Fruit fly (Drosophila melanogaster) whole organism, embryonic: ENCODE measurements around the gene frj.

Experiments
- CG10147 ChIP-seq: fragments of 200-800 bp; sonication (Bioruptor generic); optimal IDR thresholded peaks from 2 replicates; lab custom pipeline; 2019; ENCODE audit warnings: missing biosample characterization, mild to moderate bottlenecking, missing genetic modification characterization, moderate library complexity
- CG10565 ChIP-seq: fragments of 200-800 bp; sonication (Bioruptor generic); optimal IDR thresholded peaks from 3 replicates; lab custom pipeline; 2016; ENCODE audit warnings: missing biosample characterization, mild to moderate bottlenecking, missing genetic modification characterization
- CG10654 ChIP-seq: fragments of 200-800 bp; sonication (Bioruptor generic); optimal IDR thresholded peaks from 2 replicates; lab custom pipeline; 2016; ENCODE audit warnings: missing biosample characterization, missing genetic modification characterization
- CG10959 ChIP-seq: fragments of 200-800 bp; sonication (Bioruptor generic); IDR thresholded peaks from 2 replicates; pipeline ENCODE4 v1.3.6; 2022; ENCODE audit warnings: missing biosample characterization, missing genetic modification characterization
- CG11560 ChIP-seq: fragments of 200-800 bp; sonication (Bioruptor generic); IDR thresholded peaks from 3 replicates; pipeline ENCODE4 v1.3.6; 2022; ENCODE audit warnings: missing biosample characterization, missing genetic modification characterization
- CG11696 ChIP-seq: fragments of 200-800 bp; sonication (Bioruptor generic); IDR thresholded peaks from 2 replicates; pipeline ENCODE4 v1.3.6; 2022; ENCODE audit warnings: missing biosample characterization, missing genetic modification characterization
- CG12219 ChIP-seq: fragments of 200-800 bp; sonication (Bioruptor generic); optimal IDR thresholded peaks from 3 replicates; lab custom pipeline; 2018; ENCODE audit warnings: missing biosample characterization, mild to moderate bottlenecking, missing genetic modification characterization
- CG1233 ChIP-seq: fragments of 200-800 bp; sonication (Bioruptor generic); optimal IDR thresholded peaks from 4 replicates; lab custom pipeline; 2018; ENCODE audit warnings: missing biosample characterization, mild to moderate bottlenecking, missing genetic modification characterization
- CG14014 ChIP-seq: fragments of 200-800 bp; sonication (Bioruptor generic); IDR thresholded peaks from 2 replicates; pipeline ENCODE4 v1.3.6; 2022; ENCODE audit warnings: missing biosample characterization, missing genetic modification characterization
- CG2199 ChIP-seq: fragments of 200-800 bp; sonication (Bioruptor generic); IDR thresholded peaks from 3 replicates; pipeline ENCODE4 v1.3.6; 2022; ENCODE audit warnings: missing biosample characterization, missing genetic modification characterization
- CG31224 ChIP-seq: fragments of 200-800 bp; sonication (Bioruptor generic); IDR thresholded peaks from 2 replicates; pipeline ENCODE4 v1.3.6; 2022; ENCODE audit warnings: missing biosample characterization, missing genetic modification characterization
- CG31365 ChIP-seq: fragments of 200-800 bp; sonication (Bioruptor generic); optimal IDR thresholded peaks from 2 replicates; lab custom pipeline; 2018; ENCODE audit warnings: missing biosample characterization, mild to moderate bottlenecking, missing genetic modification characterization
- CG32767 ChIP-seq: fragments of 200-800 bp; sonication (Bioruptor generic); IDR thresholded peaks from 2 replicates; pipeline ENCODE4 v1.3.6; 2022; ENCODE audit warnings: missing biosample characterization, missing genetic modification characterization
- CG33213 ChIP-seq: fragments of 200-800 bp; sonication (Bioruptor generic); optimal IDR thresholded peaks from 3 replicates; lab custom pipeline; 2016; ENCODE audit warnings: missing biosample characterization, missing genetic modification characterization
- CG3726 ChIP-seq: fragments of 200-800 bp; sonication (Bioruptor generic); IDR thresholded peaks from 3 replicates; pipeline ENCODE4, ENCODE4 v1.3.6; 2022; ENCODE audit warnings: missing biosample characterization, missing genetic modification characterization
- CG43689 ChIP-seq: fragments of 200-800 bp; sonication (Bioruptor generic); IDR thresholded peaks from 2 replicates; pipeline ENCODE4 v1.3.6; 2022; ENCODE audit warnings: missing biosample characterization, missing genetic modification characterization
- CG7963 ChIP-seq: fragments of 200-800 bp; sonication (Bioruptor generic); IDR thresholded peaks from 3 replicates; pipeline ENCODE4 v1.3.6; 2022; ENCODE audit warnings: missing biosample characterization, missing genetic modification characterization; ENCODE audit not compliant: partially characterized antibody
- Deaf1 ChIP-seq: fragments of 200-800 bp; optimal IDR thresholded peaks from 3 replicates; lab custom pipeline; 2019; ENCODE audit warnings: missing biosample characterization, mild to moderate bottlenecking, missing genetic modification characterization, moderate library complexity
- Doc2 ChIP-seq: fragments of 200-800 bp; sonication (Bioruptor generic); IDR thresholded peaks from 2 replicates; pipeline ENCODE4 v1.3.6; 2022; ENCODE audit warnings: missing biosample characterization, missing genetic modification characterization
- E2f1 ChIP-seq: fragments of 200-800 bp; sonication (Bioruptor generic); IDR thresholded peaks from 2 replicates; pipeline ENCODE4 v1.3.6; 2022; ENCODE audit warnings: missing biosample characterization, missing genetic modification characterization
- ERR ChIP-seq: fragments of 200-800 bp; sonication (Bioruptor generic); optimal IDR thresholded peaks from 2 replicates; lab custom pipeline; 2016; ENCODE audit warnings: missing biosample characterization, missing genetic modification characterization
- HLH3B ChIP-seq: fragments of 200-800 bp; sonication (Bioruptor generic); IDR thresholded peaks from 2 replicates; pipeline ENCODE4 v1.3.6; 2022; ENCODE audit warnings: missing biosample characterization, missing genetic modification characterization
- Hr51 ChIP-seq, 2 experiments: fragments of 200-800 bp; sonication (Bioruptor generic); optimal IDR thresholded peaks; 2 replicates in 1 of 2; 3 replicates in 1 of 2; lab custom pipeline; 2016 to 2018; ENCODE audit warnings: missing biosample characterization in 2 of 2, missing genetic modification characterization in 2 of 2, mild to moderate bottlenecking in 1 of 2, moderate library complexity in 1 of 2
- Mad ChIP-seq: fragments of 200-800 bp; sonication (Bioruptor generic); optimal IDR thresholded peaks from 2 replicates; lab custom pipeline; 2016; ENCODE audit warnings: missing biosample characterization, missing genetic modification characterization
- Nf-YC ChIP-seq: fragments of 200-800 bp; optimal IDR thresholded peaks from 3 replicates; lab custom pipeline; 2019; ENCODE audit warnings: missing biosample characterization, mild to moderate bottlenecking, missing genetic modification characterization, moderate library complexity
- Side ChIP-seq: fragments of 200-800 bp; sonication (Bioruptor generic); optimal IDR thresholded peaks from 2 replicates; lab custom pipeline; 2016; ENCODE audit warnings: missing biosample characterization, missing genetic modification characterization
- Six4 ChIP-seq: fragments of 200-800 bp; sonication (Bioruptor generic); optimal IDR thresholded peaks from 2 replicates; lab custom pipeline; 2016; ENCODE audit warnings: missing biosample characterization, missing genetic modification characterization
- Sox102F ChIP-seq: fragments of 200-800 bp; sonication (Bioruptor generic); optimal IDR thresholded peaks from 2 replicates; lab custom pipeline; 2018; ENCODE audit warnings: missing biosample characterization, mild to moderate bottlenecking, missing genetic modification characterization, moderate library complexity
- Stat92E ChIP-seq, 3 experiments: fragments of >200 bp in 2 of 3; fragments of 200-800 bp in 1 of 3; sonication (Bioruptor generic) in 1 of 3; optimal IDR thresholded peaks; 2 replicates each; lab custom pipeline; 2017 to 2019; ENCODE audit warnings: missing biosample characterization in 3 of 3, missing genetic modification characterization in 3 of 3, mild to moderate bottlenecking in 1 of 3, moderate library complexity in 1 of 3
- al ChIP-seq: fragments of 200-800 bp; sonication (Bioruptor generic); IDR thresholded peaks from 2 replicates; pipeline ENCODE4 v1.3.6; 2022; ENCODE audit warnings: missing biosample characterization, missing genetic modification characterization
- az2 ChIP-seq: fragments of 200-800 bp; sonication (Bioruptor generic); optimal IDR thresholded peaks from 3 replicates; lab custom pipeline; 2016; ENCODE audit warnings: missing biosample characterization, missing genetic modification characterization
- cad ChIP-seq: fragments of >200 bp; optimal IDR thresholded peaks from 2 replicates; lab custom pipeline; 2017; ENCODE audit warnings: missing biosample characterization, missing genetic modification characterization
- chinmo ChIP-seq: fragments of 200-800 bp; sonication (Bioruptor generic); IDR thresholded peaks from 4 replicates; pipeline ENCODE4 v1.3.6; 2022; ENCODE audit warnings: missing biosample characterization, missing genetic modification characterization; ENCODE audit not compliant: partially characterized antibody
- cwo ChIP-seq: fragments of 200-800 bp; sonication (Bioruptor generic); optimal IDR thresholded peaks from 3 replicates; lab custom pipeline; 2017; ENCODE audit warnings: missing biosample characterization, missing genetic modification characterization, mild to moderate bottlenecking, moderate library complexity, missing genetic modification reagents
- disco-r ChIP-seq: fragments of 200-800 bp; sonication (Bioruptor generic); optimal IDR thresholded peaks from 2 replicates; lab custom pipeline; 2016; ENCODE audit warnings: missing biosample characterization, missing genetic modification characterization
- fd96Cb ChIP-seq: fragments of 200-800 bp; sonication (Bioruptor generic); optimal IDR thresholded peaks from 2 replicates; lab custom pipeline; 2018; ENCODE audit warnings: missing biosample characterization, mild to moderate bottlenecking, missing genetic modification characterization, moderate library complexity
- gsb-n ChIP-seq: fragments of 200-800 bp; sonication (Bioruptor generic); optimal IDR thresholded peaks from 3 replicates; lab custom pipeline; 2018; ENCODE audit warnings: missing biosample characterization, mild to moderate bottlenecking, missing genetic modification characterization
- gt ChIP-seq: fragments of 200-800 bp; sonication (Bioruptor generic); IDR thresholded peaks from 2 replicates; pipeline ENCODE4 v1.3.6; 2022; ENCODE audit warnings: missing biosample characterization, missing genetic modification characterization
- hth ChIP-seq: fragments of >200 bp; optimal IDR thresholded peaks from 2 replicates; lab custom pipeline; 2017; ENCODE audit warnings: inconsistent platforms
- jumu ChIP-seq: fragments of 200-800 bp; sonication (Bioruptor generic); optimal IDR thresholded peaks from 3 replicates; lab custom pipeline; 2016; ENCODE audit warnings: missing biosample characterization, missing genetic modification characterization
- ken ChIP-seq: fragments of 200-800 bp; sonication (Bioruptor generic); IDR thresholded peaks from 3 replicates; pipeline ENCODE4 v1.3.6; 2022; ENCODE audit warnings: missing biosample characterization, missing genetic modification characterization
- lmd ChIP-seq: fragments of 200-800 bp; sonication (Bioruptor generic); IDR thresholded peaks from 2 replicates; pipeline ENCODE4 v1.3.6; 2022; ENCODE audit warnings: missing biosample characterization, missing genetic modification characterization
- nerfin-1 ChIP-seq: fragments of 200-800 bp; sonication (Bioruptor generic); optimal IDR thresholded peaks from 3 replicates; lab custom pipeline; 2019; ENCODE audit warnings: missing biosample characterization, mild to moderate bottlenecking, missing genetic modification characterization, moderate library complexity
- psq ChIP-seq: fragments of 200-800 bp; sonication (Bioruptor generic); optimal IDR thresholded peaks from 2 replicates; lab custom pipeline; 2017; ENCODE audit warnings: missing biosample characterization, missing genetic modification characterization
- ro ChIP-seq: fragments of 200-800 bp; sonication (Bioruptor generic); IDR thresholded peaks from 2 replicates; pipeline ENCODE4 v1.3.6; 2022; ENCODE audit warnings: missing biosample characterization, missing genetic modification characterization
- sc ChIP-seq, 3 experiments: fragments of >200 bp in 2 of 3; fragments of 200-800 bp in 1 of 3; sonication (Bioruptor generic) in 1 of 3; optimal IDR thresholded peaks; 2 replicates in 2 of 3; 3 replicates in 1 of 3; lab custom pipeline; 2017; ENCODE audit warnings: mild to moderate bottlenecking in 1 of 3, missing biosample characterization in 1 of 3, missing genetic modification characterization in 1 of 3, missing genetic modification reagents in 1 of 3
- schlank ChIP-seq: fragments of 200-800 bp; sonication (Bioruptor generic); optimal IDR thresholded peaks from 2 replicates; lab custom pipeline; 2018; ENCODE audit warnings: missing biosample characterization, mild to moderate bottlenecking, missing genetic modification characterization
- sd ChIP-seq: fragments of 200-800 bp; sonication (Bioruptor generic); optimal IDR thresholded peaks from 3 replicates; lab custom pipeline; 2018; ENCODE audit warnings: missing biosample characterization, mild to moderate bottlenecking, missing genetic modification characterization, moderate library complexity
- trem ChIP-seq: fragments of 200-800 bp; optimal IDR thresholded peaks from 3 replicates; lab custom pipeline; 2019; ENCODE audit warnings: missing biosample characterization, mild to moderate bottlenecking, missing genetic modification characterization, moderate library complexity
- yki ChIP-seq: fragments of >200 bp; optimal IDR thresholded peaks from 3 replicates; lab custom pipeline; 2018
- zf30C ChIP-seq: fragments of 200-800 bp; sonication (Bioruptor generic); optimal IDR thresholded peaks from 3 replicates; lab custom pipeline; 2018; ENCODE audit warnings: missing biosample characterization, mild to moderate bottlenecking, missing genetic modification characterization
- zfh2 ChIP-seq: fragments of 200-800 bp; sonication (Bioruptor generic); optimal IDR thresholded peaks from 2 replicates; lab custom pipeline; 2016; ENCODE audit warnings: missing biosample characterization, missing genetic modification characterization

The frj gene

DNA sequence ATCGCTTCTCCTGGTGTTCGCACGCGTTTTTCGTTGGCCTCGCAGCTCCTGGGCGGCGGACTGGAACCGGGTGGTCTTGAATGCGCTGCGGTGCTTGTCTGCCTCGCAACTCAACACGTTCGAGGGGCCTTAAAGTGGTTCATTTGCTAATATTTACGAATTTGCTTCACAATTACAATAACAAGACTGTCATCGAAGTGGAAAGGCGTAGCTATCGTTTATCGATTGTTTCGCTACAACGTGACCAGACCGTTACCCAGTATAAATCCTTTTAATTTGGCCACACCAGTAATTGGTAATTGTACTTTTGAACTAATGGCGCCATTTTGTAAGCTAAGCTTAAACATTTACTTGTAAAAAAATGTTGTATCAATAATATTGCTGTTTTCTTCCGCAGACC lies 20.9 kb downstream of the frj start, which contains the start of gene CG9536 (continued):
- TF ChIP-seq CG12219 (GFP tag; lab: Kevin White, UChicago) (no peak), Deaf1 (tag; lab: Kevin White, UChicago) (peak; percentile 50), CG14014 (no peak), Mad (GFP tag; lab: Kevin White, UChicago) (no peak), zf30C (GFP tag; lab: Kevin White, UChicago) (no peak), az2 (GFP tag; lab: Kevin White, UChicago) (no peak), Sox102F (GFP tag; lab: Kevin White, UChicago) (no peak), psq (GFP tag; lab: Kevin White, UChicago) (no peak), CG43689 (GFP tag; lab: Robert Waterston, UW) (no peak), trem (tag; lab: Kevin White, UChicago) (peak; percentile 47), ERR (GFP tag; lab: Kevin White, UChicago) (no peak), Side (GFP tag; lab: Kevin White, UChicago) (no peak), ken (no peak), hth (lab: Kevin White, UChicago) (no peak), yki (lab: Kevin White, UChicago) (no peak), CG11696 (GFP tag; lab: Robert Waterston, UW) (no peak), sd (tag; lab: Kevin White, UChicago) (no peak), fd96Cb (tag; lab: Kevin White, UChicago) (no peak), gsb-n (tag; lab: Kevin White, UChicago) (no peak), Six4 (no peak), CG33213 (no peak), Stat92E (GFP tag; optimal IDR thresholded peaks at IDR 0.05; lab: Kevin White, UChicago) (peak in 1 of 3 experiments; percentile 36), lmd (no peak), zfh2 (GFP tag; lab: Kevin White, UChicago) (no peak), CG10565 (GFP tag; lab: Kevin White, UChicago) (no peak), chinmo (GFP tag; lab: Robert Waterston, UW) (0 out of 4 replicates have a peak, but pooled peaks have one; percentile 5), CG10654 (GFP tag; lab: Kevin White, UChicago) (no peak), CG10147 (GFP tag; lab: Kevin White, UChicago) (no peak), ro (GFP tag; lab: Robert Waterston, UW) (no peak), CG11560 (no peak), CG3726 (GFP tag; lab: Robert Waterston, UW) (no peak), Doc2 (GFP tag; lab: Robert Waterston, UW) (no peak), CG1233 (GFP tag; lab: Kevin White, UChicago) (no peak), gt (GFP tag; lab: Robert Waterston, UW) (no peak), cwo (GFP tag; lab: Kevin White, UChicago) (no peak), cad (GFP tag; lab: Kevin White, UChicago) (no peak), al (no peak), nerfin-1 (tag; lab: Kevin White, UChicago) (no peak), disco-r (GFP tag; lab: Kevin White, UChicago) (no peak), CG10959 (GFP tag; lab: Robert Waterston, UW) (no peak), schlank (tag; lab: Kevin White, UChicago) (no peak), sc (optimal IDR thresholded peaks at IDR 0.05; lab: Kevin White, UChicago) (no peak), sc (GFP tag; optimal IDR thresholded peaks at IDR 0.05; lab: Kevin White, UChicago) (no peak), CG32767 (GFP tag; lab: Robert Waterston, UW) (no peak), jumu (GFP tag; lab: Kevin White, UChicago) (no peak), E2f1 (GFP tag; lab: Robert Waterston, UW) (no peak), CG7963 (GFP tag; lab: Robert Waterston, UW) (0 out of 3 replicates have a peak, but pooled peaks have one; percentile 20), CG2199 (GFP tag; lab: Robert Waterston, UW) (no peak), CG31224 (no peak), Hr51 (GFP tag; optimal IDR thresholded peaks at IDR 0.05; lab: Kevin White, UChicago) (no peak), HLH3B (no peak), Nf-YC (tag; lab: Kevin White, UChicago) (no peak), CG31365 (tag; lab: Kevin White, UChicago) (no peak)
